Worm (Caenorhabditis elegans) whole organism, L1 larva: ENCODE results near the gene T04A11.4.

ENCODE experiments used
- blmp-1 ChIP-seq: fragments of 150-350 bp; optimal IDR thresholded peaks from 2 replicates; lab custom pipeline; 2014; ENCODE audit warnings: missing biosample characterization, missing genetic modification characterization
- lin-15B ChIP-seq: fragments of 150-350 bp; sonication (generic microtip); optimal IDR thresholded peaks from 3 replicates; lab custom pipeline; 2014; ENCODE audit warnings: missing biosample characterization, missing genetic modification characterization
- mep-1 ChIP-seq: fragments of 150-350 bp; optimal IDR thresholded peaks from 2 replicates; lab custom pipeline; 2014; ENCODE audit warnings: missing biosample characterization, missing genetic modification characterization
- nhr-77 ChIP-seq: fragments of 150-350 bp; optimal IDR thresholded peaks from 2 replicates; lab custom pipeline; 2014; ENCODE audit warnings: missing biosample characterization, missing genetic modification characterization
- ztf-4 ChIP-seq: fragments of 150-350 bp; optimal IDR thresholded peaks from 2 replicates; lab custom pipeline; 2014; ENCODE audit warnings: missing biosample characterization, missing genetic modification characterization

ce11 chrIV:12501956-12502355, 17.6 kb upstream of the T04A11.4 start, which contains the start of gene sru-18:
- TF ChIP-seq lin-15B (tag; lab: Kevin White, UChicago) (no peak), ztf-4 (no peak), nhr-77 (tag; lab: Kevin White, UChicago) (no peak), blmp-1 (tag; lab: Kevin White, UChicago) (no peak), mep-1 (no peak)
